Worm (Caenorhabditis elegans) whole organism, early embryonic: ENCODE measurements around the gene Y32F6B.9.

Source experiments
- B0310.2 ChIP-seq: sonication (generic microtip); optimal IDR thresholded peaks from 2 replicates; lab custom pipeline; 2016; ENCODE audit warnings: mild to moderate bottlenecking, missing genetic modification characterization, missing compliant biosample characterization
- F13C5.2 ChIP-seq: sonication (generic microtip); optimal IDR thresholded peaks from 2 replicates; lab custom pipeline; 2017; ENCODE audit warnings: mild to moderate bottlenecking, missing genetic modification characterization, inconsistent platforms, missing compliant biosample characterization
- ama-1 ChIP-seq: fragments of 150-350 bp; optimal IDR thresholded peaks from 2 replicates; lab custom pipeline; 2014

DNA sequence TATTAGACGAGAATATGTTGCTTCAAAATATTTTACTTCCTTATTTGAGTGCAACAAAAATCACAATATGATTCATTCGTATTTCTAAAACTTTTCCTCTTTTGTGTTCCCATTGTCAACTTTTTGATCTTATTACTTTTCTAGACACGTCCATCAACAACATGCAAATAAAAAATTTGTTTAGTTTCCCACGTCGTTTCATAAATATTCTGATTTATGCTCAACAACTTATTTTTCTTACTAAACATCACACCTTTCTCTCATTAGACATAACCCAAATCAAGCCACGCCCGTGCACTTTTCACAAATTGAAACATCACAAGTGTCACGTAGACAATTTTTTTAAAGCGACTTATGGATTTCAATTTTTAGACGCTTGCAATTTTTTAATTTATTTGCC is 8.7 kb upstream of the Y32F6B.9 start:
- no peak for TF ChIP-seq ama-1
- TF ChIP-seq F13C5.2 = no peak
- TF ChIP-seq B0310.2 = no peak
